Fruit fly (Drosophila melanogaster): Measurements from ENCODE around the gene CG7255.

The CG7255 gene

DNA sequence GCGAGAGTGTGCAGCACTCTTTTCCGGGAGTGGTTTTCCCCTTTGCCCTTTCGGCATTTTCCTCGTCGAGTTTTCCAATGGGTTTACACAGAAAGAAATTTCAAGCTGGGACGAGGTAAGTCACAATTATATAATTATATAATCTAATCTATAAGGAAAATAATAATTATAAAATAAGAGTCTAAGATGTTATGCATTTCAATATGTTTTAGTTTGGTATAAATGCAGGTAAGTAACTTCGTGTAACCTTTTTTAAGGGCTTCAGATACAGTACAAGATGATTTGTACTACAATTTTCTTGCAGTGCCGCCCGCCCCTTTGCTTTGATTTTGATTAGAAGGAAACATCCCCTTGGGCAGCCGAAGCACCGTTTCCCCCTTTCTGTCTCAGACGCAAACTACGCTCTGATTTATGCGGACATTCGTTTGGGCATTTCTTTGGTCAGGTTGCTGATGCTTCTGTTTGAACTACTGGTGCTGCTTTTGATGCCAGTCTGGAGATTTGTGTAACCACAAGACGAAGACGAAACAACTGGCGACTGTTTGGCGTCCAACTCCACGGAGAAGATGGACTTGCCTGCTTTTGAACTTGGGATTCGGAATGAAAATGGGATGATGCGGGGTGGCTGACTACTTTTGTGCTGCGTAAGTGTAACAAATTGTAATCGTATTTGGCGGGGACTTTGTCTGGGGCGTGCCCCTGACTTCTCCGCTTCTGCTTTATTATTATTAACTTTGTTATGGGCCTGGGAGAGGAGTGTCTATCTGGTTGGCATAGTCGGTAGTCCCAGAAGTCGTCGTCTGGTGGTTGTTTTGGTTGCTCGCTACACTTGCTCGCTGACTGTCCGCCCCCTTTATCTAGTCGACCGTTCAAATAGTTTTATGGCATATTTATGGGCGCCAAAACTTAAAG, 7.7 kb downstream of the CG7255 start (continued):
- TF ChIP-seq Med (GFP tag) (peak; percentile 52), Camta (GFP tag; optimal IDR thresholded peaks at IDR 0.05) (no peak), sisA (GFP tag; IDR thresholded peaks at IDR 0.05) (peak; percentile 25; the same call in 1 of the 2 replicates), CG7928 (GFP tag; optimal IDR thresholded peaks at IDR 0.05) (no peak), danr (GFP tag; IDR thresholded peaks at IDR 0.05) (no peak), bigmax (GFP tag; optimal IDR thresholded peaks at IDR 0.05) (no peak), Pdp1 (GFP tag; optimal IDR thresholded peaks at IDR 0.05) (no peak), CG8359 (GFP tag; optimal IDR thresholded peaks at IDR 0.05; ENCODE audit: borderline replicate concordance) (peak; percentile 41), MBD-R2 (GFP tag; IDR thresholded peaks at IDR 0.05) (no peak), C15 (GFP tag; IDR thresholded peaks at IDR 0.05) (no peak), ro (GFP tag; IDR thresholded peaks at IDR 0.05) (no peak), lmd (GFP tag; IDR thresholded peaks at IDR 0.05) (no peak; the same call in 1 of the 2 replicates), CG12744 (GFP tag; optimal IDR thresholded peaks at IDR 0.05) (no peak), NfI (GFP tag; optimal IDR thresholded peaks at IDR 0.05) (peak; percentile 11), CG31441 (GFP tag; IDR thresholded peaks at IDR 0.05) (peak; percentile 85), D19B (GFP tag; optimal IDR thresholded peaks at IDR 0.05) (no peak), CG31365 (tag; optimal IDR thresholded peaks at IDR 0.05) (no peak), CG12219 (GFP tag; optimal IDR thresholded peaks at IDR 0.05) (peak; percentile 45), CG18764 (GFP tag; optimal IDR thresholded peaks at IDR 0.05) (peak; percentile 33), CG17829 (tag; optimal IDR thresholded peaks at IDR 0.05) (peak; percentile 86), Hr39 (optimal IDR thresholded peaks at IDR 0.05) (no peak), Doc3 (GFP tag; IDR thresholded peaks at IDR 0.05; ENCODE audit: partially characterized antibody) (no peak), unpg (GFP tag; optimal IDR thresholded peaks at IDR 0.05) (peak; percentile 53), crol (GFP tag; IDR thresholded peaks at IDR 0.05) (peak; percentile 25; the same call in 1 of the 2 replicates), ab (GFP tag; optimal IDR thresholded peaks at IDR 0.05) (no peak), Gug (GFP tag; IDR thresholded peaks at IDR 0.05) (no peak), CG10209 (GFP tag; optimal IDR thresholded peaks at IDR 0.05) (peak; percentile 51), vnd (GFP tag; IDR thresholded peaks at IDR 0.05; ENCODE audit: partially characterized antibody) (no peak), dmrt99B (tag; optimal IDR thresholded peaks at IDR 0.05) (peak; percentile 52), disco-r (GFP tag; optimal IDR thresholded peaks at IDR 0.05) (no peak), Sry-δ (GFP tag; optimal IDR thresholded peaks at IDR 0.05) (no peak), CG7357 (GFP tag; IDR thresholded peaks at IDR 0.05) (no peak), twi (tag; optimal IDR thresholded peaks at IDR 0.05) (peak; percentile 34), CG15601 (tag; optimal IDR thresholded peaks at IDR 0.05) (peak; percentile 77), CG4360 (GFP tag; IDR thresholded peaks at IDR 0.05) (0 out of 2 replicates have a peak, but pooled peaks have one; percentile 27), CG10462 (GFP tag; optimal IDR thresholded peaks at IDR 0.05) (peak; percentile 33), NFAT (GFP tag; IDR thresholded peaks at IDR 0.05) (no peak), knrl (GFP tag; IDR thresholded peaks at IDR 0.05; ENCODE audit: partially characterized antibody) (no peak), fd64A (GFP tag; optimal IDR thresholded peaks at IDR 0.05) (no peak), oc (tag; optimal IDR thresholded peaks at IDR 0.05) (peak; percentile 57), Eip74EF (GFP tag; optimal IDR thresholded peaks at IDR 0.05) (peak in 1 of 2 experiments; percentile 45), HmgZ (tag; optimal IDR thresholded peaks at IDR 0.05) (no peak), Poxn (GFP tag; IDR thresholded peaks at IDR 0.05) (no peak), cas (GFP tag; IDR thresholded peaks at IDR 0.05) (no peak), trem (tag; optimal IDR thresholded peaks at IDR 0.05) (peak; percentile 76), CG4730 (GFP tag; IDR thresholded peaks at IDR 0.05) (no peak), NK7.1 (GFP tag; optimal IDR thresholded peaks at IDR 0.05) (no peak), CG18011 (GFP tag; optimal IDR thresholded peaks at IDR 0.05) (no peak), CG11696 (GFP tag; IDR thresholded peaks at IDR 0.05) (no peak)

Measured in whole organism, embryonic.